Worm (Caenorhabditis elegans): ENCODE results near the gene kcnl-1.

- no peak for TF ChIP-seq sma-9 (GFP tag; optimal IDR thresholded peaks at IDR 0.05)
- TF ChIP-seq sma-9 (tag; optimal IDR thresholded peaks at IDR 0.05): no peak
- TF ChIP-seq nhr-237 (tag; optimal IDR thresholded peaks at IDR 0.05): no peak
- TF ChIP-seq nhr-12 (tag; optimal IDR thresholded peaks at IDR 0.05): no peak
These were observed 25.6 kb downstream of the kcnl-1 start for ce11 chrV:19590826-19591225.
